Fruit fly (Drosophila melanogaster): ENCODE measurements around the gene CG6769.

Gene CG6769

DNA sequence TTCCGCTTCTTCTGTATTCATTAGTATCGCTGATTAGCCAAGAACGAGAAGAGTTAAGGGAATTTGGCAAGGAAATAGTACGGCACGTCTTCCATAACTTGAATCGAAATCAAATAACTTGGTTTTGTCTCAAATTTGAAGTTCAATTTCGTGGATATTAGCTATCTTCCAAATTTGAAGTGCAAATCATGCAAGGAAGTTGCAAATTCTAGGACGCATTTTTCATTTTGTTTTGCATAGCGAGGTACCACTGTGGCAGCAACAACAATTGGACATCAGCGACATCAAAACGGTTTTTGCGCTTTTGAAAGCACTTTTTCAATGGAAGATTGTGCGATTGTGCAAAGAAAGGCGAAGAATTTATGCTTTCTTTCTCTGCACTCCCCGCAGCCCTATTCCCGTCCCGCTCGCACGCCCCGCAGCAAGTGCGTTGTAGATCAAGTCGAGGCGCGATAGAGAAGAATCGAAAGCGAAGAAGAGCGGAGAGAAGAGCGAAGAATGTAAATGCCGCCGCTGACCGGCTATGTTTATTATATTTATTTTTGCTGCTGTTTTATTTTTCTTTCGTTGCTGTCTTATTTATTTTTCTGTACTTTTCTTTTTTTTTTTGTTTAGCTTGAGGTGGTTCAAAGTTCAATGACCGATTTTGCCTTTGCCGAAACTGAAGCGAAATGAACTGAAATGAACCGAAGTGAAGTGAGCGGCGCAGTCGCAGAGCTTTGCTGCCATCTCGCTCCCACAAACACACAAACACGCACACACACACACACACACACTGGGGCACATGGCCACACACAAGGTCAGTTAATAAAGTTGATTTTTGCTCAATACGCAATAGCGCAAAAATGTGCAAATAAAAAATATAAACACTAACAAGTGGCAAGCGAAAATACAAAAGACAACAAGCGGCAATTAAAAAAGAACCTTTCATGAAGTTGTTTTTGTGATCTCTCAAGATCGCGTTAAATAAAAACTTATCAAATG is 20.6 kb downstream of the CG6769 start (continued):
- TF ChIP-seq CG17568 (GFP tag; optimal IDR thresholded peaks at IDR 0.05) = no peak
- peak; percentile 68 for TF ChIP-seq Antp (GFP tag; optimal IDR thresholded peaks at IDR 0.05)
- TF ChIP-seq slp2 (GFP tag; optimal IDR thresholded peaks at IDR 0.05) = no peak
- TF ChIP-seq CG12744 (GFP tag; optimal IDR thresholded peaks at IDR 0.05) = no peak
- TF ChIP-seq CG17361 (GFP tag; IDR thresholded peaks at IDR 0.05) = peak; percentile 44; the same call in 2 of the 3 replicates
- TF ChIP-seq Awh (GFP tag; IDR thresholded peaks at IDR 0.05) = no peak
- no peak for TF ChIP-seq hkb (optimal IDR thresholded peaks at IDR 0.05)
- peak; percentile 54; the same call in 1 of the 2 replicates for TF ChIP-seq hkb (GFP tag; IDR thresholded peaks at IDR 0.05)
- no peak for TF ChIP-seq pan (optimal IDR thresholded peaks at IDR 0.05)
- peak in 1 of 2 experiments; percentile 59 for TF ChIP-seq pan (GFP tag; optimal IDR thresholded peaks at IDR 0.05 in 1 of 2, IDR thresholded peaks at IDR 0.05 in 1 of 2)
- peak; percentile 63 for TF ChIP-seq Aef1 (GFP tag; IDR thresholded peaks at IDR 0.05)
- TF ChIP-seq CG10654 (GFP tag; optimal IDR thresholded peaks at IDR 0.05) = peak; percentile 24
- TF ChIP-seq ind (GFP tag; optimal IDR thresholded peaks at IDR 0.05) = peak; percentile 80
- no peak for TF ChIP-seq eyg (GFP tag; optimal IDR thresholded peaks at IDR 0.05)
- TF ChIP-seq CG1832 (GFP tag; optimal IDR thresholded peaks at IDR 0.05) = peak; percentile 27
- TF ChIP-seq Hr39 (optimal IDR thresholded peaks at IDR 0.05) = no peak
- TF ChIP-seq CG9817 (tag; optimal IDR thresholded peaks at IDR 0.05) = peak; percentile 64
- TF ChIP-seq CG1792 (GFP tag; optimal IDR thresholded peaks at IDR 0.05) = no peak
- 0 out of 3 replicates have a peak, but pooled peaks have one; percentile 27 for TF ChIP-seq CG2889 (GFP tag; IDR thresholded peaks at IDR 0.05)
- no peak for TF ChIP-seq unc-4 (GFP tag; IDR thresholded peaks at IDR 0.05; ENCODE audit: partially characterized antibody)
- TF ChIP-seq fd102C (GFP tag; optimal IDR thresholded peaks at IDR 0.05) = no peak
- peak; percentile 31 for TF ChIP-seq tap (tag; optimal IDR thresholded peaks at IDR 0.05)
- peak; percentile 40 for TF ChIP-seq Hsf (GFP tag; optimal IDR thresholded peaks at IDR 0.05)
- TF ChIP-seq Sin3A (optimal IDR thresholded peaks at IDR 0.05) = no peak
- TF ChIP-seq aop (GFP tag; IDR thresholded peaks at IDR 0.05) = no peak
- TF ChIP-seq HLH54F (GFP tag; optimal IDR thresholded peaks at IDR 0.05) = peak; percentile 48
- peak; percentile 69 for TF ChIP-seq CG30403 (GFP tag; optimal IDR thresholded peaks at IDR 0.05)
- peak; percentile 89 for TF ChIP-seq zfh2 (GFP tag; optimal IDR thresholded peaks at IDR 0.05)
- peak; percentile 14 for TF ChIP-seq CG10543 (GFP tag; optimal IDR thresholded peaks at IDR 0.05)
- TF ChIP-seq CG1233 (GFP tag; optimal IDR thresholded peaks at IDR 0.05) = no peak
- no peak for TF ChIP-seq CG15073 (GFP tag; optimal IDR thresholded peaks at IDR 0.05)
- TF ChIP-seq CG12104 (GFP tag; optimal IDR thresholded peaks at IDR 0.05) = no peak
- TF ChIP-seq Optix (GFP tag; IDR thresholded peaks at IDR 0.05) = peak; percentile 17; the same call in 1 of the 3 replicates
- 0 out of 3 replicates have a peak, but pooled peaks have one; percentile 27 for TF ChIP-seq CG11695 (GFP tag; IDR thresholded peaks at IDR 0.05)
- TF ChIP-seq D19B (GFP tag; optimal IDR thresholded peaks at IDR 0.05) = peak; percentile 48
- 0 out of 3 replicates have a peak, but pooled peaks have one; percentile 48 for TF ChIP-seq Mrtf (GFP tag; IDR thresholded peaks at IDR 0.05)
- peak; percentile 47; the same call in 1 of the 2 replicates for TF ChIP-seq seq (GFP tag; IDR thresholded peaks at IDR 0.05)
- TF ChIP-seq CG12071 (GFP tag; optimal IDR thresholded peaks at IDR 0.05) = peak; percentile 55
- peak; percentile 39 for TF ChIP-seq CG16863 (GFP tag; optimal IDR thresholded peaks at IDR 0.05)
- peak; percentile 70 for TF ChIP-seq CG15269 (tag; optimal IDR thresholded peaks at IDR 0.05)
- TF ChIP-seq zen2 (GFP tag; IDR thresholded peaks at IDR 0.05; ENCODE audit: partially characterized antibody) = no peak
- TF ChIP-seq bcd (GFP tag; optimal IDR thresholded peaks at IDR 0.05) = peak; percentile 71
- peak; percentile 32 for TF ChIP-seq tin (GFP tag; optimal IDR thresholded peaks at IDR 0.05)
- TF ChIP-seq phol (tag; optimal IDR thresholded peaks at IDR 0.05) = peak; percentile 51
- TF ChIP-seq Fer1 (GFP tag; optimal IDR thresholded peaks at IDR 0.05) = peak; percentile 33
- TF ChIP-seq H15 (GFP tag; IDR thresholded peaks at IDR 0.05) = no peak
- TF ChIP-seq CG3838 (GFP tag; optimal IDR thresholded peaks at IDR 0.05) = no peak
- TF ChIP-seq slou (GFP tag; optimal IDR thresholded peaks at IDR 0.05) = no peak
- peak; percentile 25; the same call in 1 of the 2 replicates for TF ChIP-seq Dref (GFP tag; IDR thresholded peaks at IDR 0.05)
- TF ChIP-seq CG10979 (tag; optimal IDR thresholded peaks at IDR 0.05) = no peak

Measured in whole organism, embryonic.